Worm (Caenorhabditis elegans): ENCODE measurements around the gene srx-76.

Gene srx-76

ce11 chrV:11917186-11917585, 25.6 kb downstream of the srx-76 start, which contains the start of gene R31.2:
Gene R31.2, plus strand, starts transcription at chrV:11917573.
- TF ChIP-seq skn-1 (tag; optimal IDR thresholded peaks at IDR 0.05) (no peak), sea-2 (GFP tag; optimal IDR thresholded peaks at IDR 0.05) (no peak), egl-27 (tag; optimal IDR thresholded peaks at IDR 0.05) (no peak), lsy-12 (tag; optimal IDR thresholded peaks at IDR 0.05) (no peak), lin-15B (tag; optimal IDR thresholded peaks at IDR 0.05) (no peak), egl-5 (tag; optimal IDR thresholded peaks at IDR 0.05) (no peak)

ce11 chrV:11919639-11920038, 28.0 kb downstream of the srx-76 start:
- TF ChIP-seq nhr-23 (tag; optimal IDR thresholded peaks at IDR 0.05): no peak
- TF ChIP-seq unc-39 (tag; optimal IDR thresholded peaks at IDR 0.05): no peak
- TF ChIP-seq pqm-1 (tag; optimal IDR thresholded peaks at IDR 0.05): no peak
- TF ChIP-seq elt-3 (tag; optimal IDR thresholded peaks at IDR 0.05): no peak
- TF ChIP-seq pha-4 (tag; optimal IDR thresholded peaks at IDR 0.05): no peak
- TF ChIP-seq nhr-67 (tag; optimal IDR thresholded peaks at IDR 0.05): no peak
- no peak for TF ChIP-seq hmg-11 (tag; optimal IDR thresholded peaks at IDR 0.05)
- no peak for TF ChIP-seq tbx-2 (tag; optimal IDR thresholded peaks at IDR 0.05)
- no peak for TF ChIP-seq daf-12 (tag; optimal IDR thresholded peaks at IDR 0.05)

ce11 chrV:11921229-11921628, 29.6 kb downstream of the srx-76 start:
- TF ChIP-seq lsy-12 (tag; optimal IDR thresholded peaks at IDR 0.05): no peak
- no peak for TF ChIP-seq eor-1 (tag; optimal IDR thresholded peaks at IDR 0.05)
- TF ChIP-seq aly-2 (tag; optimal IDR thresholded peaks at IDR 0.05): no peak
- no peak for TF ChIP-seq zag-1 (tag; optimal IDR thresholded peaks at IDR 0.05)
- no peak for TF ChIP-seq ZK546.5 (tag; optimal IDR thresholded peaks at IDR 0.05)
- TF ChIP-seq egl-27 (tag; optimal IDR thresholded peaks at IDR 0.05): no peak
- no peak for TF ChIP-seq fkh-2 (tag; optimal IDR thresholded peaks at IDR 0.05)
- TF ChIP-seq nfya-1 (tag; optimal IDR thresholded peaks at IDR 0.05; ENCODE audit: insufficient read depth): peak; percentile 40
- TF ChIP-seq nhr-43 (tag; optimal IDR thresholded peaks at IDR 0.05; ENCODE audit: poor library complexity, severe bottlenecking): no peak
- TF ChIP-seq ceh-28 (tag; optimal IDR thresholded peaks at IDR 0.05): peak; percentile 2
- TF ChIP-seq skn-1 (tag; optimal IDR thresholded peaks at IDR 0.05): no peak
- TF ChIP-seq pqm-1 (tag; optimal IDR thresholded peaks at IDR 0.05): peak; percentile 34
- TF ChIP-seq unc-62 (GFP tag; optimal IDR thresholded peaks at IDR 0.05): no peak
- no peak for TF ChIP-seq elt-3 (tag; optimal IDR thresholded peaks at IDR 0.05)
- TF ChIP-seq nhr-237 (tag; optimal IDR thresholded peaks at IDR 0.05): no peak
- peak; percentile 84 for TF ChIP-seq elt-2 (tag; optimal IDR thresholded peaks at IDR 0.05)
- TF ChIP-seq pha-4 (tag; optimal IDR thresholded peaks at IDR 0.05): peak; percentile 88
- TF ChIP-seq jun-1 (tag; optimal IDR thresholded peaks at IDR 0.05): peak; percentile 16
- peak; percentile 75 for TF ChIP-seq snpc-4 (tag; optimal IDR thresholded peaks at IDR 0.05)
- TF ChIP-seq hmg-11 (tag; optimal IDR thresholded peaks at IDR 0.05): peak; percentile 8
- no peak for TF ChIP-seq unc-39 (tag; optimal IDR thresholded peaks at IDR 0.05)
- TF ChIP-seq nhr-11 (tag; optimal IDR thresholded peaks at IDR 0.05): no peak
- no peak for TF ChIP-seq nhr-23 (tag; optimal IDR thresholded peaks at IDR 0.05)
- no peak for TF ChIP-seq sea-2 (GFP tag; optimal IDR thresholded peaks at IDR 0.05)
- no peak for TF ChIP-seq mdl-1 (tag; optimal IDR thresholded peaks at IDR 0.05)
- TF ChIP-seq lin-15B (tag; optimal IDR thresholded peaks at IDR 0.05): no peak
- no peak for TF ChIP-seq ceh-16 (tag; optimal IDR thresholded peaks at IDR 0.05)
- peak; percentile 59 for TF ChIP-seq lin-39 (tag; optimal IDR thresholded peaks at IDR 0.05)
- no peak for TF ChIP-seq nhr-12 (tag; optimal IDR thresholded peaks at IDR 0.05)
- TF ChIP-seq tbx-2 (tag; optimal IDR thresholded peaks at IDR 0.05): no peak
- no peak for TF ChIP-seq elt-1 (tag; optimal IDR thresholded peaks at IDR 0.05)
- peak; percentile 75 for TF ChIP-seq ama-1 (optimal IDR thresholded peaks at IDR 0.05)
- TF ChIP-seq nhr-76 (tag; optimal IDR thresholded peaks at IDR 0.05): no peak

- no peak for TF ChIP-seq elt-3 (tag; optimal IDR thresholded peaks at IDR 0.05)
- TF ChIP-seq lsy-12 (tag; optimal IDR thresholded peaks at IDR 0.05): no peak
- TF ChIP-seq hmg-11 (tag; optimal IDR thresholded peaks at IDR 0.05): no peak
- peak; percentile 7 for TF ChIP-seq jun-1 (tag; optimal IDR thresholded peaks at IDR 0.05)
- no peak for TF ChIP-seq tbx-2 (tag; optimal IDR thresholded peaks at IDR 0.05)
- TF ChIP-seq ceh-28 (tag; optimal IDR thresholded peaks at IDR 0.05): peak; percentile 1
- TF ChIP-seq mdl-1 (tag; optimal IDR thresholded peaks at IDR 0.05): no peak
- TF ChIP-seq pha-4 (tag; optimal IDR thresholded peaks at IDR 0.05): peak; percentile 61
- no peak for TF ChIP-seq nhr-12 (tag; optimal IDR thresholded peaks at IDR 0.05)
- no peak for TF ChIP-seq R02D3.7 (tag; optimal IDR thresholded peaks at IDR 0.05)
- no peak for TF ChIP-seq ZK546.5 (tag; optimal IDR thresholded peaks at IDR 0.05)
- TF ChIP-seq nhr-11 (tag; optimal IDR thresholded peaks at IDR 0.05): no peak
- TF ChIP-seq nhr-43 (tag; optimal IDR thresholded peaks at IDR 0.05; ENCODE audit: poor library complexity, severe bottlenecking): no peak
- peak; percentile 61 for TF ChIP-seq ama-1 (optimal IDR thresholded peaks at IDR 0.05)
- peak; percentile 4 for TF ChIP-seq pqm-1 (tag; optimal IDR thresholded peaks at IDR 0.05)
- no peak for TF ChIP-seq elt-1 (tag; optimal IDR thresholded peaks at IDR 0.05)
- no peak for TF ChIP-seq sea-2 (GFP tag; optimal IDR thresholded peaks at IDR 0.05)
- no peak for TF ChIP-seq nhr-23 (tag; optimal IDR thresholded peaks at IDR 0.05)
- TF ChIP-seq mml-1 (tag; optimal IDR thresholded peaks at IDR 0.05): peak; percentile 63
- TF ChIP-seq lin-15B (tag; optimal IDR thresholded peaks at IDR 0.05): no peak
- no peak for TF ChIP-seq egl-27 (tag; optimal IDR thresholded peaks at IDR 0.05)
- no peak for TF ChIP-seq lin-39 (tag; optimal IDR thresholded peaks at IDR 0.05)
- peak; percentile 53 for TF ChIP-seq nhr-25 (tag; optimal IDR thresholded peaks at IDR 0.05)
- no peak for TF ChIP-seq daf-12 (tag; optimal IDR thresholded peaks at IDR 0.05)
- TF ChIP-seq ztf-4 (tag; optimal IDR thresholded peaks at IDR 0.05): no peak
- TF ChIP-seq unc-39 (tag; optimal IDR thresholded peaks at IDR 0.05): no peak
- no peak for TF ChIP-seq nhr-77 (tag; optimal IDR thresholded peaks at IDR 0.05)
- TF ChIP-seq zag-1 (tag; optimal IDR thresholded peaks at IDR 0.05): no peak
- TF ChIP-seq fos-1 (tag; optimal IDR thresholded peaks at IDR 0.05): no peak
Measured at ce11 chrV:11921689-11922517, 30.3 kb downstream of the srx-76 start.

Measured in whole organism, L3 larva.